Worm (Caenorhabditis elegans): Measurements from ENCODE around the gene moa-2.

DNA sequence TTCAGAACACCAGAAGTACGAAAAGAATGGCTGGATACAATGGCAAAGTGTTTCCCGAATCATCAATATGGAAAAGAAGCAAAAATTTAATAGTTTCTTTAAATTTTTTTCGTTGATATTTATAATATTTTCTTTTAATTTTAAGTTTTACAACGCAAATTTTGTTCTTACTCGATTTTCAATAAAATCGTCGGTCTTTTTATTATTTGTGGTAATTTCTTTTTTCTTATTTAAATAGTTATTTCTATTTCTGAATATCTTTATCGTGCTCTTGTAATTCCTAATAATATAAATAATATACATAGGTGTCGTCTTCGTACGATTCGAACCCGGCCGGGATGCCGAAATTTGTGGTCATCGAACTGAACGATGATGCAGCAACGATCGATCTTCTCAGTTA, 27.1 kb downstream of the moa-2 start, which contains the start of gene lir-1:
- TF ChIP-seq ama-1 (optimal IDR thresholded peaks at IDR 0.05) (no peak), tra-4 (tag; optimal IDR thresholded peaks at IDR 0.05) (no peak), ets-7 (tag; optimal IDR thresholded peaks at IDR 0.05) (no peak), hmg-4 (GFP tag; optimal IDR thresholded peaks at IDR 0.05) (no peak), scrt-1 (GFP tag; IDR thresholded peaks at IDR 0.05) (no peak), ceh-13 (GFP tag; optimal IDR thresholded peaks at IDR 0.05) (no peak), aly-1 (tag; optimal IDR thresholded peaks at IDR 0.05) (no peak), hnd-1 (tag; optimal IDR thresholded peaks at IDR 0.05) (no peak), ceh-36 (tag; optimal IDR thresholded peaks at IDR 0.05) (no peak), flt-1 (GFP tag; IDR thresholded peaks at IDR 0.05) (no peak), sea-1 (GFP tag; conservative IDR thresholded peaks at IDR 0.05) (no peak)

Measured in whole organism, early embryonic.